Worm (Caenorhabditis elegans) whole organism, late embryonic: ENCODE results near the gene R10E4.9.

Source experiments
- C08G9.2 ChIP-seq: sonication (generic microtip); optimal IDR thresholded peaks from 2 replicates; lab custom pipeline; 2016; ENCODE audit warnings: mild to moderate bottlenecking, missing genetic modification characterization, moderate library complexity, missing compliant biosample characterization
- C38D4.7 ChIP-seq: fragments of 200-800 bp; sonication (Bioruptor generic); optimal IDR thresholded peaks from 2 replicates; lab custom pipeline; 2018; ENCODE audit warnings: mild to moderate bottlenecking, missing genetic modification characterization, moderate library complexity, missing compliant biosample characterization
- T23F11.4 ChIP-seq: fragments of 200-800 bp; sonication (Bioruptor generic); optimal IDR thresholded peaks from 2 replicates; lab custom pipeline; 2018; ENCODE audit warnings: mild to moderate bottlenecking, missing genetic modification characterization, missing compliant biosample characterization
- Y22D7AL.16 ChIP-seq: sonication (generic microtip); optimal IDR thresholded peaks from 2 replicates; lab custom pipeline; 2016; ENCODE audit warnings: missing genetic modification characterization, missing compliant biosample characterization
- ceh-14 ChIP-seq: sonication (generic microtip); optimal IDR thresholded peaks from 2 replicates; lab custom pipeline; 2016; ENCODE audit warnings: missing genotype, missing genetic modification characterization, missing compliant biosample characterization
- ceh-18 ChIP-seq: sonication (generic microtip); optimal IDR thresholded peaks from 2 replicates; lab custom pipeline; 2016; ENCODE audit warnings: missing genetic modification characterization, missing compliant biosample characterization
- ceh-19 ChIP-seq: fragments of 200-800 bp; sonication (Bioruptor generic); optimal IDR thresholded peaks from 2 replicates; lab custom pipeline; 2018; ENCODE audit warnings: mild to moderate bottlenecking, missing genetic modification characterization, missing compliant biosample characterization
- ceh-2 ChIP-seq: sonication (generic microtip); optimal IDR thresholded peaks from 2 replicates; lab custom pipeline; 2016; ENCODE audit warnings: missing genotype, missing genetic modification characterization, missing compliant biosample characterization
- ceh-24 ChIP-seq: sonication (generic microtip); optimal IDR thresholded peaks from 2 replicates; lab custom pipeline; 2016; ENCODE audit warnings: mild to moderate bottlenecking, missing genetic modification characterization, missing compliant biosample characterization
- ceh-30 ChIP-seq: fragments of 150-350 bp; optimal IDR thresholded peaks from 2 replicates; lab custom pipeline; 2014; ENCODE audit warnings: missing biosample characterization, missing genetic modification characterization
- ceh-31 ChIP-seq: sonication (generic microtip); optimal IDR thresholded peaks from 2 replicates; lab custom pipeline; 2016; ENCODE audit warnings: missing genetic modification characterization, missing compliant biosample characterization
- ceh-34 ChIP-seq: sonication (generic microtip); optimal IDR thresholded peaks from 2 replicates; lab custom pipeline; 2016; ENCODE audit warnings: mild to moderate bottlenecking, missing genetic modification characterization, missing compliant biosample characterization
- ceh-6 ChIP-seq: fragments of 200-800 bp; sonication (Bioruptor generic); optimal IDR thresholded peaks from 2 replicates; lab custom pipeline; 2018; ENCODE audit warnings: mild to moderate bottlenecking, missing genetic modification characterization, missing compliant biosample characterization
- che-1 ChIP-seq: sonication (generic microtip); optimal IDR thresholded peaks from 2 replicates; lab custom pipeline; 2016; ENCODE audit warnings: mild to moderate bottlenecking, missing genetic modification characterization, missing compliant biosample characterization
- dmd-4 ChIP-seq: sonication (generic microtip); optimal IDR thresholded peaks from 2 replicates; lab custom pipeline; 2016; ENCODE audit warnings: borderline replicate concordance, missing genetic modification characterization, missing compliant biosample characterization
- dve-1 ChIP-seq: sonication (generic microtip); optimal IDR thresholded peaks from 2 replicates; lab custom pipeline; 2017; ENCODE audit warnings: antibody characterized with exemption, mild to moderate bottlenecking, missing genetic modification characterization, missing compliant biosample characterization
- elt-2 ChIP-seq: sonication (generic microtip); optimal IDR thresholded peaks from 2 replicates; lab custom pipeline; 2016; ENCODE audit warnings: missing genetic modification reagents, missing genetic modification characterization, missing compliant biosample characterization
- ets-4 ChIP-seq: sonication (generic microtip); optimal IDR thresholded peaks from 2 replicates; lab custom pipeline; 2016; ENCODE audit warnings: missing genetic modification characterization, missing compliant biosample characterization
- eyg-1 ChIP-seq: sonication (generic microtip); optimal IDR thresholded peaks from 2 replicates; lab custom pipeline; 2016; ENCODE audit warnings: missing genotype, missing genetic modification characterization, missing compliant biosample characterization
- fkh-10 ChIP-seq: fragments of 150-350 bp; optimal IDR thresholded peaks from 2 replicates; lab custom pipeline; 2014; ENCODE audit warnings: missing biosample characterization, missing genetic modification reagents, missing genetic modification characterization
- fkh-6 ChIP-seq: sonication (generic microtip); optimal IDR thresholded peaks from 2 replicates; lab custom pipeline; 2016; ENCODE audit warnings: missing genetic modification characterization, missing compliant biosample characterization
- hlh-13 ChIP-seq: fragments of 200-800 bp; sonication (Bioruptor generic); optimal IDR thresholded peaks from 2 replicates; lab custom pipeline; 2018; ENCODE audit warnings: mild to moderate bottlenecking, missing genetic modification characterization, missing compliant biosample characterization
- hlh-30 ChIP-seq: sonication (generic microtip); optimal IDR thresholded peaks from 2 replicates; lab custom pipeline; 2017; ENCODE audit warnings: antibody characterized with exemption, missing genetic modification characterization, missing compliant biosample characterization; ENCODE audit not compliant: insufficient read depth
- hlh-8 ChIP-seq: sonication (generic microtip); optimal IDR thresholded peaks from 2 replicates; lab custom pipeline; 2016; ENCODE audit warnings: missing genotype, missing genetic modification characterization, missing compliant biosample characterization
- lin-11 ChIP-seq: fragments of 200-800 bp; sonication (Bioruptor generic); optimal IDR thresholded peaks from 2 replicates; lab custom pipeline; 2018; ENCODE audit warnings: mild to moderate bottlenecking, missing genetic modification characterization, missing compliant biosample characterization
- madf-2 ChIP-seq: sonication (generic microtip); optimal IDR thresholded peaks from 2 replicates; lab custom pipeline; 2017; ENCODE audit warnings: missing genetic modification characterization, missing compliant biosample characterization
- nfya-1 ChIP-seq: sonication (generic microtip); optimal IDR thresholded peaks from 2 replicates; lab custom pipeline; 2017; ENCODE audit warnings: missing genetic modification characterization, mild to moderate bottlenecking, missing compliant biosample characterization, antibody characterized with exemption, moderate library complexity
- nhr-232 ChIP-seq: sonication (generic microtip); optimal IDR thresholded peaks from 2 replicates; lab custom pipeline; 2016; ENCODE audit warnings: missing genetic modification characterization, missing compliant biosample characterization
- odd-2 ChIP-seq: sonication (generic microtip); optimal IDR thresholded peaks from 2 replicates; lab custom pipeline; 2017; ENCODE audit warnings: antibody characterized with exemption, mild to moderate bottlenecking, missing genetic modification characterization, missing compliant biosample characterization
- pat-9 ChIP-seq: fragments of 200-800 bp; sonication (Bioruptor generic); optimal IDR thresholded peaks from 2 replicates; lab custom pipeline; 2018; ENCODE audit warnings: mild to moderate bottlenecking, missing genetic modification characterization, moderate library complexity, missing compliant biosample characterization
- pax-1 ChIP-seq: fragments of 150-350 bp; optimal IDR thresholded peaks from 2 replicates; lab custom pipeline; 2014; ENCODE audit warnings: missing biosample characterization, missing genetic modification characterization
- pha-2 ChIP-seq: sonication (generic microtip); optimal IDR thresholded peaks from 2 replicates; lab custom pipeline; 2017; ENCODE audit warnings: mild to moderate bottlenecking, missing genetic modification characterization, missing compliant biosample characterization
- pha-4 ChIP-seq: fragments of 150-350 bp; optimal IDR thresholded peaks from 2 replicates; lab custom pipeline; 2018; ENCODE audit warnings: missing biosample characterization, missing genetic modification reagents, missing genetic modification characterization
- pqm-1 ChIP-seq: sonication (generic microtip); optimal IDR thresholded peaks from 2 replicates; lab custom pipeline; 2016; ENCODE audit warnings: missing genetic modification characterization, missing compliant biosample characterization
- pros-1 ChIP-seq: fragments of 150-350 bp; optimal IDR thresholded peaks from 2 replicates; lab custom pipeline; 2014; ENCODE audit warnings: missing biosample characterization, missing genetic modification reagents, missing genetic modification characterization
- ref-2 ChIP-seq: sonication (generic microtip); optimal IDR thresholded peaks from 2 replicates; lab custom pipeline; 2016; ENCODE audit warnings: missing genetic modification characterization, missing compliant biosample characterization
- rnt-1 ChIP-seq: sonication (generic microtip); optimal IDR thresholded peaks from 2 replicates; lab custom pipeline; 2016; ENCODE audit warnings: missing genetic modification characterization, missing compliant biosample characterization
- sox-2 ChIP-seq: fragments of 200-800 bp; sonication (Bioruptor generic); IDR thresholded peaks from 2 replicates; pipeline ENCODE4 v1.3.6; 2022; ENCODE audit warnings: missing genetic modification reagents, missing genetic modification characterization, missing compliant biosample characterization
- sox-4 ChIP-seq: sonication (generic microtip); optimal IDR thresholded peaks from 2 replicates; lab custom pipeline; 2017; ENCODE audit warnings: mild to moderate bottlenecking, missing genetic modification characterization, inconsistent platforms, missing compliant biosample characterization
- syd-9 ChIP-seq: sonication (generic microtip); optimal IDR thresholded peaks from 2 replicates; lab custom pipeline; 2016; ENCODE audit warnings: mild to moderate bottlenecking, missing genetic modification characterization, moderate library complexity, missing compliant biosample characterization
- tbx-2 ChIP-seq: sonication (generic microtip); optimal IDR thresholded peaks from 2 replicates; lab custom pipeline; 2016; ENCODE audit warnings: missing genetic modification characterization, missing compliant biosample characterization
- tbx-7 ChIP-seq: sonication (generic microtip); optimal IDR thresholded peaks from 2 replicates; lab custom pipeline; 2016; ENCODE audit warnings: missing genotype, missing genetic modification characterization, missing compliant biosample characterization
- ttx-3 ChIP-seq: sonication (generic microtip); optimal IDR thresholded peaks from 2 replicates; lab custom pipeline; 2016; ENCODE audit warnings: missing genetic modification reagents, missing genetic modification characterization, missing compliant biosample characterization
- unc-3 ChIP-seq, 2 experiments: fragments of 200-800 bp in 1 of 2; sonication (Bioruptor generic) in 1 of 2; sonication (generic microtip) in 1 of 2; conservative IDR thresholded peaks in 1 of 2; optimal IDR thresholded peaks in 1 of 2; 2 replicates each; pipeline versions ENCODE4 v1.3.6 to Lab custom; 2016 to 2022; ENCODE audit warnings: missing compliant biosample characterization in 2 of 2, missing genetic modification characterization in 2 of 2, missing genetic modification reagents in 1 of 2
- unc-42 ChIP-seq: sonication (generic microtip); optimal IDR thresholded peaks from 2 replicates; lab custom pipeline; 2016; ENCODE audit warnings: missing genotype, missing genetic modification characterization, missing compliant biosample characterization
- unc-55 ChIP-seq: sonication (generic microtip); optimal IDR thresholded peaks from 2 replicates; lab custom pipeline; 2017; ENCODE audit warnings: missing biosample characterization, missing genetic modification reagents, missing genetic modification characterization
- ztf-16 ChIP-seq: sonication (generic microtip); optimal IDR thresholded peaks from 2 replicates; lab custom pipeline; 2017; ENCODE audit warnings: missing genetic modification characterization, missing compliant biosample characterization

R10E4.9 gene

ce11 chrIII:4283175-4283574 lies 19.0 kb downstream of the R10E4.9 start:
- TF ChIP-seq pat-9 (tag; lab: Kevin White, UChicago) (no peak), fkh-6 (tag; lab: Kevin White, UChicago) (no peak), pax-1 (tag; lab: Kevin White, UChicago) (no peak), tbx-2 (no peak), pros-1 (no peak), ceh-34 (tag; lab: Kevin White, UChicago) (peak; percentile 42), ref-2 (tag; lab: Kevin White, UChicago) (no peak), C08G9.2 (no peak), dve-1 (tag; lab: Kevin White, UChicago) (no peak), ceh-18 (peak; percentile 38), rnt-1 (tag; lab: Kevin White, UChicago) (peak; percentile 29), ttx-3 (tag; lab: Kevin White, UChicago) (no peak), eyg-1 (no peak), pqm-1 (tag; lab: Kevin White, UChicago) (no peak), fkh-10 (no peak), hlh-13 (GFP tag; lab: Kevin White, UChicago) (no peak), unc-55 (GFP tag; lab: Kevin White, UChicago) (peak; percentile 88), ets-4 (tag; lab: Kevin White, UChicago) (no peak), ceh-14 (tag; lab: Kevin White, UChicago) (no peak), madf-2 (tag; lab: Kevin White, UChicago) (no peak), tbx-7 (no peak), lin-11 (tag; lab: Kevin White, UChicago) (no peak), che-1 (tag; lab: Kevin White, UChicago) (no peak), ceh-30 (tag; lab: Kevin White, UChicago) (no peak)

ce11 chrIII:4281955-4282618 lies 20.1 kb downstream of the R10E4.9 start:
- peak; percentile 77 for TF ChIP-seq ets-4 (tag; lab: Kevin White, UChicago)
- peak; percentile 63 for TF ChIP-seq dve-1 (tag; lab: Kevin White, UChicago)
- TF ChIP-seq sox-4 (tag; lab: Kevin White, UChicago): no peak
- TF ChIP-seq madf-2 (tag; lab: Kevin White, UChicago): peak; percentile 69
- TF ChIP-seq pha-4 (tag; lab: Kevin White, UChicago): no peak
- TF ChIP-seq ceh-31 (tag; lab: Kevin White, UChicago): peak; percentile 99
- no peak for TF ChIP-seq fkh-10
- TF ChIP-seq pat-9 (tag; lab: Kevin White, UChicago): peak; percentile 67
- peak; percentile 91 for TF ChIP-seq ceh-14 (tag; lab: Kevin White, UChicago)
- peak; percentile 14 for TF ChIP-seq ztf-16 (tag; lab: Kevin White, UChicago)
- peak; percentile 98 for TF ChIP-seq tbx-2
- TF ChIP-seq unc-3 (GFP tag; conservative IDR thresholded peaks at IDR 0.05; lab: Robert Waterston, UW): no peak
- peak; percentile 74 for TF ChIP-seq unc-3 (tag; optimal IDR thresholded peaks at IDR 0.05; lab: Kevin White, UChicago)
- peak; percentile 51 for TF ChIP-seq tbx-7
- peak; percentile 60 for TF ChIP-seq ceh-6 (GFP tag; lab: Kevin White, UChicago)
- no peak for TF ChIP-seq C38D4.7
- peak; percentile 97 for TF ChIP-seq ref-2 (tag; lab: Kevin White, UChicago)
- TF ChIP-seq hlh-30 (tag; lab: Kevin White, UChicago): peak; percentile 99
- peak; percentile 86 for TF ChIP-seq pha-2 (tag; lab: Kevin White, UChicago)
- no peak for TF ChIP-seq Y22D7AL.16 (tag; lab: Kevin White, UChicago)
- TF ChIP-seq hlh-8 (tag; lab: Kevin White, UChicago): peak; percentile 80
- no peak for TF ChIP-seq ceh-24 (tag; lab: Kevin White, UChicago)
- peak; percentile 73 for TF ChIP-seq elt-2 (tag; lab: Kevin White, UChicago)
- TF ChIP-seq nhr-232 (tag; lab: Kevin White, UChicago): peak; percentile 4
- peak; percentile 88 for TF ChIP-seq T23F11.4 (GFP tag; lab: Kevin White, UChicago)
- peak; percentile 67 for TF ChIP-seq C08G9.2
- TF ChIP-seq rnt-1 (tag; lab: Kevin White, UChicago): peak; percentile 99
- TF ChIP-seq dmd-4 (tag; lab: Kevin White, UChicago): peak; percentile 69
- peak; percentile 81 for TF ChIP-seq syd-9 (tag; lab: Kevin White, UChicago)
- TF ChIP-seq nfya-1 (tag; lab: Kevin White, UChicago): peak; percentile 99
- no peak for TF ChIP-seq fkh-6 (tag; lab: Kevin White, UChicago)
- peak; percentile 76 for TF ChIP-seq ceh-19
- TF ChIP-seq pros-1: peak; percentile 93
- peak; percentile 94 for TF ChIP-seq unc-42 (tag; lab: Kevin White, UChicago)
- TF ChIP-seq sox-2 (GFP tag; lab: Robert Waterston, UW): no peak; the same call in 1 of the 2 replicates
- no peak for TF ChIP-seq odd-2 (tag; lab: Kevin White, UChicago)
- TF ChIP-seq ceh-2: peak; percentile 90
